Fruit fly (Drosophila melanogaster): ENCODE measurements around the gene CG14455.

DNA sequence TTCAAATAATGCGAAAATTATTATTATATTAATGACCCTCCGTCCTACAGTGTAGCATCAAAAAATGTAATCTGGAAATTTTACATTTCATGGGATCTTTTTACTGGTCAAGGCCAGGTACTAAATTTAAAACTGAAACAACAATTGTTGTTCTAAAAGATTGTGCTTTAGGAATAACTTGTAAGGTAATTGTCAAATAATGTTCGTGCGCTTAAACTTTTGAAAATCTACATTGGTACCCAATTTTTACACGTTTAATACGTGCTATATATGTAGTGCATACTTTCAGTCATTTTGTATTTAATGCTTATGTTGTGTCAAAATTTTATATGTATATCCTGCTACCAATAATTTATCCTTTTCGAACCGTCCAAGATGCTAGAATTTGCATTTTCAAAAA, 46.7 kb upstream of the CG14455 start:
- no peak for TF ChIP-seq Sry-δ (GFP tag; optimal IDR thresholded peaks at IDR 0.05)
- TF ChIP-seq fd3F (GFP tag; optimal IDR thresholded peaks at IDR 0.05), result no peak
- no peak for TF ChIP-seq Sin3A (optimal IDR thresholded peaks at IDR 0.05)
- no peak for TF ChIP-seq CG7987 (GFP tag; optimal IDR thresholded peaks at IDR 0.05)
- no peak for TF ChIP-seq danr (GFP tag; IDR thresholded peaks at IDR 0.05)
- no peak for TF ChIP-seq tna (GFP tag; IDR thresholded peaks at IDR 0.05; ENCODE audit: partially characterized antibody)
- no peak for TF ChIP-seq CG14441 (GFP tag; IDR thresholded peaks at IDR 0.05)
- TF ChIP-seq wek (GFP tag; optimal IDR thresholded peaks at IDR 0.05), result no peak
- TF ChIP-seq CG3407 (GFP tag; optimal IDR thresholded peaks at IDR 0.05), result no peak
- no peak for TF ChIP-seq CG11093 (GFP tag; IDR thresholded peaks at IDR 0.05)
